ENCODE assay signal across 3 fruit fly cellular contexts in genomic region chr3L:13213360-13213759, dm6.
TF ChIP-seq lines count a peak whose summit lies in the region.

No protein-coding gene starts in this region.

TF ChIP-seq in whole organism, embryonic, 481 proteins besides CTCF, POLR2A, EP300 and RAD21 (continued from another document and continues in another):
- TF ChIP-seq Sox102F (GFP tag; optimal IDR thresholded peaks at IDR 0.05; lab: Kevin White, UChicago) = peak; percentile 80
- peak; percentile 32 for TF ChIP-seq CG9609 (GFP tag; optimal IDR thresholded peaks at IDR 0.05; lab: Kevin White, UChicago)
- peak; percentile 50 for TF ChIP-seq cato (GFP tag; optimal IDR thresholded peaks at IDR 0.05; lab: Kevin White, UChicago; ENCODE audit: borderline replicate concordance)
- TF ChIP-seq Drgx (GFP tag; IDR thresholded peaks at IDR 0.05; lab: Robert Waterston, UW) = peak; percentile 43
- TF ChIP-seq mirr (GFP tag; optimal IDR thresholded peaks at IDR 0.05; lab: Kevin White, UChicago) = no peak
- TF ChIP-seq wor (GFP tag; IDR thresholded peaks at IDR 0.05; lab: Robert Waterston, UW) = peak; percentile 36; the same call in 1 of the 2 replicates
- peak; percentile 29 for TF ChIP-seq stwl (tag; optimal IDR thresholded peaks at IDR 0.05; lab: Kevin White, UChicago)
- peak; percentile 30 for TF ChIP-seq cwo (GFP tag; optimal IDR thresholded peaks at IDR 0.05; lab: Kevin White, UChicago)
- peak; percentile 61 for TF ChIP-seq phol (tag; optimal IDR thresholded peaks at IDR 0.05; lab: Kevin White, UChicago)
- TF ChIP-seq Blimp-1 (GFP tag; optimal IDR thresholded peaks at IDR 0.05; lab: Kevin White, UChicago) = peak; percentile 76
- no peak for TF ChIP-seq CG11560 (tag; IDR thresholded peaks at IDR 0.05; lab: Robert Waterston, UW)
- TF ChIP-seq CG30431 (GFP tag; optimal IDR thresholded peaks at IDR 0.05; lab: Kevin White, UChicago) = peak; percentile 28
- TF ChIP-seq sob (GFP tag; IDR thresholded peaks at IDR 0.05; lab: Robert Waterston, UW) = peak; percentile 37; the same call in 1 of the 2 replicates
- peak; percentile 67 for TF ChIP-seq CG13424 (tag; optimal IDR thresholded peaks at IDR 0.05; lab: Kevin White, UChicago)
- TF ChIP-seq CG11085 (GFP tag; IDR thresholded peaks at IDR 0.05; lab: Robert Waterston, UW) = no peak
- TF ChIP-seq BtbVII (GFP tag; optimal IDR thresholded peaks at IDR 0.05; lab: Kevin White, UChicago) = peak; percentile 44
- TF ChIP-seq jing (GFP tag; optimal IDR thresholded peaks at IDR 0.05; lab: Kevin White, UChicago) = peak; percentile 10
- no peak for TF ChIP-seq CG31365 (tag; optimal IDR thresholded peaks at IDR 0.05; lab: Kevin White, UChicago)
- peak; percentile 26 for TF ChIP-seq CG6254 (GFP tag; optimal IDR thresholded peaks at IDR 0.05; lab: Kevin White, UChicago)
- peak; percentile 64 for TF ChIP-seq CG17568 (GFP tag; optimal IDR thresholded peaks at IDR 0.05; lab: Kevin White, UChicago)
- TF ChIP-seq zen2 (GFP tag; IDR thresholded peaks at IDR 0.05; lab: Robert Waterston, UW; ENCODE audit: partially characterized antibody) = no peak
- no peak for TF ChIP-seq CG4730 (GFP tag; IDR thresholded peaks at IDR 0.05; lab: Robert Waterston, UW)
- TF ChIP-seq CG1647 (GFP tag; optimal IDR thresholded peaks at IDR 0.05; lab: Kevin White, UChicago) = no peak
- peak; percentile 16 for TF ChIP-seq HmgZ (tag; optimal IDR thresholded peaks at IDR 0.05; lab: Kevin White, UChicago)
- peak; percentile 65 for TF ChIP-seq CG7271 (tag; optimal IDR thresholded peaks at IDR 0.05; lab: Kevin White, UChicago)
- TF ChIP-seq CG15479 (GFP tag; optimal IDR thresholded peaks at IDR 0.05; lab: Kevin White, UChicago) = no peak
- TF ChIP-seq CG3281 (GFP tag; optimal IDR thresholded peaks at IDR 0.05; lab: Kevin White, UChicago) = peak; percentile 27
- TF ChIP-seq vnd (GFP tag; IDR thresholded peaks at IDR 0.05; lab: Robert Waterston, UW; ENCODE audit: partially characterized antibody) = no peak
- TF ChIP-seq trh (GFP tag; optimal IDR thresholded peaks at IDR 0.05; lab: Kevin White, UChicago) = no peak
- no peak for TF ChIP-seq Neu2 (GFP tag; optimal IDR thresholded peaks at IDR 0.05; lab: Kevin White, UChicago; ENCODE audit: borderline replicate concordance)
- TF ChIP-seq CG16779 (GFP tag; IDR thresholded peaks at IDR 0.05; lab: Robert Waterston, UW) = no peak
- TF ChIP-seq CG5245 (GFP tag; optimal IDR thresholded peaks at IDR 0.05; lab: Kevin White, UChicago) = peak; percentile 40
- TF ChIP-seq chif (GFP tag; optimal IDR thresholded peaks at IDR 0.05; lab: Kevin White, UChicago) = peak; percentile 71 to 75
- peak; percentile 68 for TF ChIP-seq stc (GFP tag; IDR thresholded peaks at IDR 0.05; lab: Robert Waterston, UW)
- no peak for TF ChIP-seq her (GFP tag; optimal IDR thresholded peaks at IDR 0.05; lab: Kevin White, UChicago)
- TF ChIP-seq hb (GFP tag; IDR thresholded peaks at IDR 0.05; lab: Robert Waterston, UW; ENCODE audit: partially characterized antibody) = no peak
- peak; percentile 79 for TF ChIP-seq zf30C (GFP tag; optimal IDR thresholded peaks at IDR 0.05; lab: Kevin White, UChicago)
- TF ChIP-seq en (GFP tag; optimal IDR thresholded peaks at IDR 0.05; lab: Kevin White, UChicago) = peak; percentile 9
- TF ChIP-seq hkb (optimal IDR thresholded peaks at IDR 0.05; lab: Kevin White, UChicago) = no peak
- no peak for TF ChIP-seq hkb (GFP tag; IDR thresholded peaks at IDR 0.05; lab: Robert Waterston, UW)
- TF ChIP-seq fd96Cb (tag; optimal IDR thresholded peaks at IDR 0.05; lab: Kevin White, UChicago) = peak; percentile 73
- peak; percentile 44 for TF ChIP-seq CG12104 (GFP tag; optimal IDR thresholded peaks at IDR 0.05; lab: Kevin White, UChicago)
- peak; percentile 11 for TF ChIP-seq bcd (GFP tag; optimal IDR thresholded peaks at IDR 0.05; lab: Kevin White, UChicago)

TF ChIP-seq in whole organism, prepupa, 60 proteins besides CTCF, POLR2A, EP300 and RAD21 (continued from another document):
- TF ChIP-seq net (GFP tag; optimal IDR thresholded peaks at IDR 0.05; lab: Kevin White, UChicago) (peak; percentile 62), salr (GFP tag; optimal IDR thresholded peaks at IDR 0.05; lab: Kevin White, UChicago) (peak; percentile 45 to 57), CG11294 (GFP tag; IDR thresholded peaks at IDR 0.05; lab: Robert Waterston, UW) (no peak), CG6808 (GFP tag; optimal IDR thresholded peaks at IDR 0.05; lab: Kevin White, UChicago) (peak; percentile 65), CG11902 (GFP tag; optimal IDR thresholded peaks at IDR 0.05; lab: Kevin White, UChicago) (peak; percentile 46), Blimp-1 (GFP tag; optimal IDR thresholded peaks at IDR 0.05; lab: Kevin White, UChicago) (peak; percentile 74), CG3032 (tag; optimal IDR thresholded peaks at IDR 0.05; lab: Kevin White, UChicago) (peak; percentile 23), Sox14 (GFP tag; optimal IDR thresholded peaks at IDR 0.05; lab: Kevin White, UChicago) (peak; percentile 87), CG3919 (GFP tag; optimal IDR thresholded peaks at IDR 0.05; lab: Kevin White, UChicago) (peak; percentile 77), fd59A (GFP tag; optimal IDR thresholded peaks at IDR 0.05; lab: Kevin White, UChicago) (peak; percentile 57), CG1621 (tag; optimal IDR thresholded peaks at IDR 0.05; lab: Kevin White, UChicago) (peak; percentile 69), Lpt (GFP tag; optimal IDR thresholded peaks at IDR 0.05; lab: Kevin White, UChicago) (peak; percentile 59), CG8119 (GFP tag; IDR thresholded peaks at IDR 0.05; lab: Robert Waterston, UW) (peak; percentile 65), esn (GFP tag; optimal IDR thresholded peaks at IDR 0.05; lab: Kevin White, UChicago) (peak; percentile 79), fkh (GFP tag; optimal IDR thresholded peaks at IDR 0.05; lab: Kevin White, UChicago) (peak; percentile 77), Met (GFP tag; optimal IDR thresholded peaks at IDR 0.05; lab: Kevin White, UChicago) (peak; percentile 86), Smox (GFP tag; optimal IDR thresholded peaks at IDR 0.05; lab: Kevin White, UChicago) (peak; percentile 75), CG10631 (GFP tag; optimal IDR thresholded peaks at IDR 0.05; lab: Kevin White, UChicago) (peak; percentile 43), Sox15 (GFP tag; optimal IDR thresholded peaks at IDR 0.05; lab: Kevin White, UChicago) (peak; percentile 47), Eip78C (GFP tag; lab: Kevin White, UChicago) (peak; percentile 55), CG4318 (GFP tag; optimal IDR thresholded peaks at IDR 0.05; lab: Kevin White, UChicago) (peak; percentile 35), CG31627 (GFP tag; optimal IDR thresholded peaks at IDR 0.05; lab: Kevin White, UChicago) (peak; percentile 85), Eip75B (GFP tag; optimal IDR thresholded peaks at IDR 0.05; lab: Kevin White, UChicago) (peak; percentile 70), pdm3 (GFP tag; optimal IDR thresholded peaks at IDR 0.05; lab: Kevin White, UChicago) (peak; percentile 84), CG34406 (GFP tag; optimal IDR thresholded peaks at IDR 0.05; lab: Kevin White, UChicago) (peak; percentile 36), Eip93F (GFP tag; optimal IDR thresholded peaks at IDR 0.05; lab: Kevin White, UChicago) (no peak), cyc (GFP tag; optimal IDR thresholded peaks at IDR 0.05; lab: Kevin White, UChicago) (peak; percentile 86), topi (GFP tag; optimal IDR thresholded peaks at IDR 0.05; lab: Kevin White, UChicago) (peak; percentile 69), Ets21C (GFP tag; optimal IDR thresholded peaks at IDR 0.05; lab: Kevin White, UChicago) (peak; percentile 67), CG6276 (GFP tag; optimal IDR thresholded peaks at IDR 0.05; lab: Kevin White, UChicago) (peak; percentile 29), acj6 (GFP tag; optimal IDR thresholded peaks at IDR 0.05; lab: Kevin White, UChicago) (peak; percentile 66), achi (GFP tag; optimal IDR thresholded peaks at IDR 0.05; lab: Kevin White, UChicago) (peak; percentile 69), OdsH (GFP tag; optimal IDR thresholded peaks at IDR 0.05; lab: Kevin White, UChicago) (peak; percentile 69), Hr39 (GFP tag; optimal IDR thresholded peaks at IDR 0.05; lab: Kevin White, UChicago) (peak; percentile 86), CG10669 (GFP tag; optimal IDR thresholded peaks at IDR 0.05; lab: Kevin White, UChicago) (peak; percentile 61), svp (GFP tag; lab: Kevin White, UChicago) (peak; percentile 94), CG7368 (GFP tag; optimal IDR thresholded peaks at IDR 0.05; lab: Kevin White, UChicago) (peak; percentile 70)

TF ChIP-seq in whole organism, wandering third instar larva, 38 proteins besides CTCF, POLR2A, EP300 and RAD21 (continued from another document):
- TF ChIP-seq tai (GFP tag; optimal IDR thresholded peaks at IDR 0.05; lab: Kevin White, UChicago) (peak; percentile 27), OdsH (GFP tag; optimal IDR thresholded peaks at IDR 0.05; lab: Kevin White, UChicago) (peak; percentile 36), sage (GFP tag; optimal IDR thresholded peaks at IDR 0.05; lab: Kevin White, UChicago) (peak; percentile 72), N (GFP tag; optimal IDR thresholded peaks at IDR 0.05; lab: Kevin White, UChicago) (no peak), rgr (GFP tag; optimal IDR thresholded peaks at IDR 0.05; lab: Kevin White, UChicago) (peak; percentile 68), dsf (GFP tag; optimal IDR thresholded peaks at IDR 0.05; lab: Kevin White, UChicago; ENCODE audit: borderline replicate concordance) (no peak), usp (GFP tag; optimal IDR thresholded peaks at IDR 0.05; lab: Kevin White, UChicago) (no peak), Abd-B (GFP tag; optimal IDR thresholded peaks at IDR 0.05; lab: Kevin White, UChicago) (no peak)
